Fruit fly (Drosophila melanogaster) whole organism, prepupa: ENCODE measurements around the gene nAChRalpha5.
A peak's percentile ranks its signal among the peaks of the same experiment; 100 is the strongest.

Source experiments
- Blimp-1 ChIP-seq: fragments of 200-800 bp; sonication (Bioruptor generic); optimal IDR thresholded peaks from 3 replicates; lab custom pipeline; 2017; ENCODE audit warnings: missing biosample characterization, missing genetic modification characterization, mild to moderate bottlenecking, moderate library complexity, missing genetic modification reagents
- CG10631 ChIP-seq: fragments of 200-800 bp; sonication (Bioruptor generic); optimal IDR thresholded peaks from 2 replicates; lab custom pipeline; 2016; ENCODE audit warnings: missing biosample characterization, missing genetic modification characterization
- CG11294 ChIP-seq: fragments of 200-800 bp; sonication (Bioruptor generic); IDR thresholded peaks from 2 replicates; pipeline ENCODE4 v1.3.6; 2022; ENCODE audit warnings: missing biosample characterization, missing genetic modification characterization
- CG11762 ChIP-seq: fragments of 200-800 bp; sonication (Bioruptor generic); optimal IDR thresholded peaks from 3 replicates; lab custom pipeline; 2016; ENCODE audit warnings: missing biosample characterization, missing genetic modification characterization; ENCODE audit not compliant: insufficient read depth
- CG11902 ChIP-seq: fragments of 200-800 bp; sonication (Bioruptor generic); optimal IDR thresholded peaks from 3 replicates; lab custom pipeline; 2016; ENCODE audit warnings: missing biosample characterization, missing genetic modification characterization
- CG16779 ChIP-seq: fragments of 200-800 bp; sonication (Bioruptor generic); optimal IDR thresholded peaks from 3 replicates; lab custom pipeline; 2017; ENCODE audit warnings: missing biosample characterization, mild to moderate bottlenecking, missing genetic modification characterization
- CG3032 ChIP-seq: fragments of 200-800 bp; optimal IDR thresholded peaks from 2 replicates; lab custom pipeline; 2019; ENCODE audit warnings: missing biosample characterization, mild to moderate bottlenecking, missing genetic modification characterization, moderate library complexity
- CG31627 ChIP-seq: fragments of 200-800 bp; sonication (Bioruptor generic); optimal IDR thresholded peaks from 3 replicates; lab custom pipeline; 2016; ENCODE audit warnings: missing biosample characterization, missing genetic modification characterization
- CG34406 ChIP-seq: fragments of 200-800 bp; sonication (Bioruptor generic); optimal IDR thresholded peaks from 3 replicates; lab custom pipeline; 2016; ENCODE audit warnings: missing biosample characterization, missing genetic modification characterization
- CG3919 ChIP-seq: fragments of 200-800 bp; sonication (Bioruptor generic); optimal IDR thresholded peaks from 3 replicates; lab custom pipeline; 2016; ENCODE audit warnings: missing biosample characterization, missing genetic modification characterization
- CG4318 ChIP-seq: fragments of 200-800 bp; sonication (Bioruptor generic); optimal IDR thresholded peaks from 3 replicates; lab custom pipeline; 2017; ENCODE audit warnings: missing biosample characterization, mild to moderate bottlenecking, missing genetic modification characterization
- CG6163 ChIP-seq: fragments of 200-800 bp; sonication (Bioruptor generic); IDR thresholded peaks from 3 replicates; pipeline ENCODE4 v1.3.6; 2022; ENCODE audit warnings: missing biosample characterization, missing genetic modification characterization
- CG6792 ChIP-seq: fragments of 200-800 bp; sonication (Bioruptor generic); optimal IDR thresholded peaks from 3 replicates; lab custom pipeline; 2016; ENCODE audit warnings: missing biosample characterization, missing genetic modification characterization
- CG6808 ChIP-seq: fragments of 200-800 bp; sonication (Bioruptor generic); optimal IDR thresholded peaks from 3 replicates; lab custom pipeline; 2017; ENCODE audit warnings: missing biosample characterization, missing genetic modification characterization, mild to moderate bottlenecking, moderate library complexity, missing genetic modification reagents
- CG6854 ChIP-seq: fragments of 200-800 bp; sonication (Bioruptor generic); optimal IDR thresholded peaks from 2 replicates; lab custom pipeline; 2017; ENCODE audit warnings: missing biosample characterization, mild to moderate bottlenecking, missing genetic modification characterization
- CG7368 ChIP-seq: fragments of 200-800 bp; sonication (Bioruptor generic); optimal IDR thresholded peaks from 3 replicates; lab custom pipeline; 2016; ENCODE audit warnings: missing biosample characterization, missing genetic modification characterization
- CG8119 ChIP-seq: fragments of 200-800 bp; sonication (Bioruptor generic); IDR thresholded peaks from 3 replicates; pipeline ENCODE4 v1.3.6; 2022; ENCODE audit warnings: missing biosample characterization, missing genetic modification characterization
- CG8319 ChIP-seq: fragments of 200-800 bp; sonication (Bioruptor generic); optimal IDR thresholded peaks from 3 replicates; lab custom pipeline; 2016; ENCODE audit warnings: missing biosample characterization, missing genetic modification characterization
- CG8632 ChIP-seq: fragments of 200-800 bp; sonication (Bioruptor generic); optimal IDR thresholded peaks from 3 replicates; lab custom pipeline; 2016; ENCODE audit warnings: missing biosample characterization, missing genetic modification characterization
- CG9139 ChIP-seq: fragments of 200-800 bp; sonication (Bioruptor generic); optimal IDR thresholded peaks from 3 replicates; lab custom pipeline; 2017; ENCODE audit warnings: missing biosample characterization, mild to moderate bottlenecking, missing genetic modification characterization
- Eip75B ChIP-seq: fragments of 200-800 bp; sonication (Bioruptor generic); optimal IDR thresholded peaks from 3 replicates; lab custom pipeline; 2016; ENCODE audit warnings: missing biosample characterization, missing genetic modification characterization
- Eip93F ChIP-seq: fragments of 200-800 bp; sonication (Bioruptor generic); optimal IDR thresholded peaks from 2 replicates; lab custom pipeline; 2016; ENCODE audit warnings: missing biosample characterization, mild to moderate bottlenecking, missing genetic modification characterization
- Ets21C ChIP-seq: fragments of 200-800 bp; sonication (Bioruptor generic); optimal IDR thresholded peaks from 3 replicates; lab custom pipeline; 2016; ENCODE audit warnings: missing biosample characterization, missing genetic modification characterization
- Ets96B ChIP-seq: fragments of 200-800 bp; optimal IDR thresholded peaks from 2 replicates; lab custom pipeline; 2019; ENCODE audit warnings: missing biosample characterization, mild to moderate bottlenecking, missing genetic modification characterization, moderate library complexity
- Hr38 ChIP-seq: sonication (Bioruptor generic); optimal IDR thresholded peaks from 2 replicates; lab custom pipeline; 2016; ENCODE audit warnings: missing biosample characterization, missing genetic modification characterization
- Hr39 ChIP-seq: fragments of 200-800 bp; sonication (Bioruptor generic); optimal IDR thresholded peaks from 2 replicates; lab custom pipeline; 2016; ENCODE audit warnings: missing biosample characterization, missing genetic modification characterization
- Hr4 ChIP-seq: fragments of 200-800 bp; sonication (Bioruptor generic); optimal IDR thresholded peaks from 3 replicates; lab custom pipeline; 2016; ENCODE audit warnings: missing biosample characterization, missing genetic modification characterization
- Met ChIP-seq: fragments of 200-800 bp; sonication (Bioruptor generic); optimal IDR thresholded peaks from 3 replicates; lab custom pipeline; 2016; ENCODE audit warnings: missing biosample characterization, missing genetic modification characterization
- OdsH ChIP-seq: fragments of 200-800 bp; sonication (Bioruptor generic); optimal IDR thresholded peaks from 3 replicates; lab custom pipeline; 2016; ENCODE audit warnings: missing biosample characterization, missing genetic modification characterization
- Smox ChIP-seq: fragments of 200-800 bp; sonication (Bioruptor generic); optimal IDR thresholded peaks from 3 replicates; lab custom pipeline; 2016; ENCODE audit warnings: missing biosample characterization, missing genetic modification characterization
- Sox15 ChIP-seq: fragments of 200-800 bp; sonication (Bioruptor generic); optimal IDR thresholded peaks from 3 replicates; lab custom pipeline; 2016; ENCODE audit warnings: missing biosample characterization, missing genetic modification characterization
- cyc ChIP-seq: fragments of 200-800 bp; sonication (Bioruptor generic); optimal IDR thresholded peaks from 3 replicates; lab custom pipeline; 2016; ENCODE audit warnings: missing biosample characterization, missing genetic modification characterization
- dac ChIP-seq: fragments of 200-800 bp; sonication (Bioruptor generic); optimal IDR thresholded peaks from 2 replicates; lab custom pipeline; 2017; ENCODE audit warnings: missing biosample characterization, mild to moderate bottlenecking, missing genetic modification characterization
- esn ChIP-seq: fragments of 200-800 bp; sonication (Bioruptor generic); optimal IDR thresholded peaks from 2 replicates; lab custom pipeline; 2016; ENCODE audit warnings: missing biosample characterization, mild to moderate bottlenecking, missing genetic modification characterization, moderate library complexity
- fd59A ChIP-seq: fragments of 200-800 bp; sonication (Bioruptor generic); optimal IDR thresholded peaks from 2 replicates; lab custom pipeline; 2017; ENCODE audit warnings: missing biosample characterization, mild to moderate bottlenecking, missing genetic modification characterization, missing genetic modification reagents
- fd85E ChIP-seq: fragments of 200-800 bp; sonication (Bioruptor generic); optimal IDR thresholded peaks from 3 replicates; lab custom pipeline; 2016; ENCODE audit warnings: missing biosample characterization, missing genetic modification characterization
- fkh ChIP-seq: fragments of 200-800 bp; sonication (Bioruptor generic); optimal IDR thresholded peaks from 3 replicates; lab custom pipeline; 2017; ENCODE audit warnings: missing biosample characterization, mild to moderate bottlenecking, missing genetic modification characterization, moderate library complexity
- lz ChIP-seq: fragments of 200-800 bp; sonication (Bioruptor generic); optimal IDR thresholded peaks from 3 replicates; lab custom pipeline; 2016; ENCODE audit warnings: missing biosample characterization, missing genetic modification characterization
- net ChIP-seq: fragments of 200-800 bp; sonication (Bioruptor generic); optimal IDR thresholded peaks from 3 replicates; lab custom pipeline; 2016; ENCODE audit warnings: missing biosample characterization, missing genetic modification characterization
- pdm3 ChIP-seq: fragments of 200-800 bp; sonication (Bioruptor generic); optimal IDR thresholded peaks from 3 replicates; lab custom pipeline; 2016; ENCODE audit warnings: missing biosample characterization, missing genetic modification characterization
- salr ChIP-seq, 2 experiments: fragments of 200-800 bp; sonication (Bioruptor generic); optimal IDR thresholded peaks; 3 replicates each; lab custom pipeline; 2016 to 2018; ENCODE audit warnings: missing biosample characterization in 2 of 2, missing genetic modification characterization in 2 of 2, mild to moderate bottlenecking in 1 of 2
- ss ChIP-seq, 2 experiments: fragments of 200-800 bp; sonication (Bioruptor generic); optimal IDR thresholded peaks; 2 replicates in 1 of 2; 3 replicates in 1 of 2; lab custom pipeline; 2017 to 2018; ENCODE audit warnings: mild to moderate bottlenecking in 2 of 2, missing biosample characterization in 2 of 2, missing genetic modification characterization in 2 of 2, moderate library complexity in 1 of 2
- svp ChIP-seq: fragments of 200-800 bp; sonication (Bioruptor generic); peaks from one replicate; lab custom pipeline; 2016; ENCODE audit warnings: missing biosample characterization, missing genetic modification characterization
- topi ChIP-seq: fragments of 200-800 bp; sonication (Bioruptor generic); optimal IDR thresholded peaks from 3 replicates; lab custom pipeline; 2016; ENCODE audit warnings: missing biosample characterization, missing genetic modification characterization
- vri ChIP-seq: fragments of 200-800 bp; sonication (Bioruptor generic); optimal IDR thresholded peaks from 3 replicates; lab custom pipeline; 2016; ENCODE audit warnings: missing biosample characterization, mild to moderate bottlenecking, missing genetic modification characterization

The nAChRalpha5 gene

DNA sequence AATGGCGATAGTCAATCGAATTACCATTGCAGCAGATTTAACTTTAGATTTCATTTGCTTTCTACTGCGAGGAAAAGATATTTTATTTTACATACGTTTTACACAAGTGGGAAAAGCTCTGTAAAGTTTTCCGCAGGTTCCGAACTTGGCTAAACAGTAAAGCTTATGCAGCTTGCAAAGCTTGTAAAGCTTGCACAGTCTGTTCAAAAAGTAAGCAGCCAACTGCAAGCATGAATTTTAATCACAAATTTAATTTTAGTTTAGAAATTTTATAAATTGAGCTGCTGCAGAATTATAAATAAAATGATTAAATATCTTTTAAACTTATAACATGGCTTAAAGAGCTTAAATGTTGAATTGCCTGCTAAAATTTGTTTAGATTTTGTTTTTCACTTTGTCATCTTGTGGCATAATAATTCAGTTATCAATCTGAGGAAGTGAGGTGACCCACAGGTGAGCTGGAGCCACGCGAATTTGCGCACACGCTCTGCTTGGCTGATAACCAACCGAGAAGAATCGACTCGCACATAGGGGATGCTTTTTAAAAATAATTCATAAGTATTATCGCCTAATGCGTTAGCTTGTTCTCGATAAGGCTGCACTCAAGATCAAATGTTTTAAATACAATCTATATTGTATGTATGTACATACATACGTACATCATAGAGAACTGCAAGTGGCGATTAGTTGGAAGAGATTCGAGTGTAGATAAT is 28.2 kb upstream of the nAChRalpha5 start (continued):
- TF ChIP-seq CG16779 (no peak), CG6163 (GFP tag; lab: Robert Waterston, UW) (peak; percentile 34; the same call in 2 of the 3 replicates), CG7368 (GFP tag; lab: Kevin White, UChicago) (no peak), CG3032 (no peak), CG6792 (GFP tag; lab: Kevin White, UChicago) (no peak), net (GFP tag; lab: Kevin White, UChicago) (no peak), pdm3 (GFP tag; lab: Kevin White, UChicago) (peak; percentile 13), CG10631 (GFP tag; lab: Kevin White, UChicago) (no peak), CG11762 (GFP tag; lab: Kevin White, UChicago) (no peak), CG31627 (GFP tag; lab: Kevin White, UChicago) (no peak), dac (GFP tag; lab: Kevin White, UChicago) (no peak), topi (GFP tag; lab: Kevin White, UChicago) (peak; percentile 16), fkh (no peak), Hr38 (no peak), Eip93F (GFP tag; lab: Kevin White, UChicago) (no peak), lz (GFP tag; lab: Kevin White, UChicago) (no peak), Hr39 (GFP tag; lab: Kevin White, UChicago) (peak; percentile 2), CG8632 (GFP tag; lab: Kevin White, UChicago) (no peak), CG4318 (no peak), CG11294 (GFP tag; lab: Robert Waterston, UW) (no peak), fd85E (GFP tag; lab: Kevin White, UChicago) (no peak), CG34406 (GFP tag; lab: Kevin White, UChicago) (no peak), Met (GFP tag; lab: Kevin White, UChicago) (peak; percentile 48), fd59A (GFP tag; lab: Kevin White, UChicago) (no peak), cyc (peak; percentile 39), CG8319 (GFP tag; lab: Kevin White, UChicago) (no peak), Hr4 (GFP tag; lab: Kevin White, UChicago) (no peak), OdsH (GFP tag; lab: Kevin White, UChicago) (peak; percentile 26), Blimp-1 (GFP tag; lab: Kevin White, UChicago) (no peak), esn (peak; percentile 16), Ets96B (peak; percentile 9), CG6854 (GFP tag; lab: Kevin White, UChicago) (no peak), CG3919 (GFP tag; lab: Kevin White, UChicago) (peak; percentile 17), salr (GFP tag; optimal IDR thresholded peaks at IDR 0.05; lab: Kevin White, UChicago) (no peak), CG11902 (GFP tag; lab: Kevin White, UChicago) (no peak), CG6808 (GFP tag; lab: Kevin White, UChicago) (no peak), svp (peak; percentile 79), ss (GFP tag; optimal IDR thresholded peaks at IDR 0.05; lab: Kevin White, UChicago) (no peak), vri (GFP tag; lab: Kevin White, UChicago) (no peak), CG8119 (GFP tag; lab: Robert Waterston, UW) (no peak; the same call in 2 of the 3 replicates), Ets21C (no peak), Eip75B (GFP tag; lab: Kevin White, UChicago) (no peak), Sox15 (GFP tag; lab: Kevin White, UChicago) (no peak), CG9139 (GFP tag; lab: Kevin White, UChicago) (no peak), Smox (GFP tag; lab: Kevin White, UChicago) (peak; percentile 1)
- TF ChIP-seq, all 60 proteins: peak for 14
